Fruit fly (Drosophila melanogaster) whole organism, prepupa: ENCODE measurements around the gene CG16985.

Experiments used
- CG15336 ChIP-seq: fragments of 200-800 bp; sonication (Bioruptor generic); IDR thresholded peaks from 2 replicates; pipeline ENCODE4 v1.3.6; 2022; ENCODE audit warnings: missing biosample characterization, missing genetic modification characterization
- CG3032 ChIP-seq: fragments of 200-800 bp; optimal IDR thresholded peaks from 2 replicates; lab custom pipeline; 2019; ENCODE audit warnings: missing biosample characterization, mild to moderate bottlenecking, missing genetic modification characterization, moderate library complexity
- CG3919 ChIP-seq: fragments of 200-800 bp; sonication (Bioruptor generic); optimal IDR thresholded peaks from 3 replicates; lab custom pipeline; 2016; ENCODE audit warnings: missing biosample characterization, missing genetic modification characterization
- CG6808 ChIP-seq: fragments of 200-800 bp; sonication (Bioruptor generic); optimal IDR thresholded peaks from 3 replicates; lab custom pipeline; 2017; ENCODE audit warnings: missing biosample characterization, missing genetic modification characterization, mild to moderate bottlenecking, moderate library complexity, missing genetic modification reagents
- CG8119 ChIP-seq: fragments of 200-800 bp; sonication (Bioruptor generic); IDR thresholded peaks from 3 replicates; pipeline ENCODE4 v1.3.6; 2022; ENCODE audit warnings: missing biosample characterization, missing genetic modification characterization
- Ets21C ChIP-seq: fragments of 200-800 bp; sonication (Bioruptor generic); optimal IDR thresholded peaks from 3 replicates; lab custom pipeline; 2016; ENCODE audit warnings: missing biosample characterization, missing genetic modification characterization
- Gug ChIP-seq: fragments of 200-800 bp; sonication (Bioruptor generic); IDR thresholded peaks from 2 replicates; pipeline ENCODE4 v1.3.6; 2022; ENCODE audit warnings: missing biosample characterization, missing genetic modification characterization
- Smox ChIP-seq: fragments of 200-800 bp; sonication (Bioruptor generic); optimal IDR thresholded peaks from 3 replicates; lab custom pipeline; 2016; ENCODE audit warnings: missing biosample characterization, missing genetic modification characterization
- acj6 ChIP-seq: fragments of 200-800 bp; sonication (Bioruptor generic); optimal IDR thresholded peaks from 3 replicates; lab custom pipeline; 2016; ENCODE audit warnings: missing biosample characterization, missing genetic modification characterization
- eg ChIP-seq: fragments of 200-800 bp; sonication (Bioruptor generic); IDR thresholded peaks from 3 replicates; pipeline ENCODE4 v1.3.6; 2022; ENCODE audit warnings: missing biosample characterization, missing genetic modification characterization
- fd59A ChIP-seq: fragments of 200-800 bp; sonication (Bioruptor generic); optimal IDR thresholded peaks from 2 replicates; lab custom pipeline; 2017; ENCODE audit warnings: missing biosample characterization, mild to moderate bottlenecking, missing genetic modification characterization, missing genetic modification reagents

DNA sequence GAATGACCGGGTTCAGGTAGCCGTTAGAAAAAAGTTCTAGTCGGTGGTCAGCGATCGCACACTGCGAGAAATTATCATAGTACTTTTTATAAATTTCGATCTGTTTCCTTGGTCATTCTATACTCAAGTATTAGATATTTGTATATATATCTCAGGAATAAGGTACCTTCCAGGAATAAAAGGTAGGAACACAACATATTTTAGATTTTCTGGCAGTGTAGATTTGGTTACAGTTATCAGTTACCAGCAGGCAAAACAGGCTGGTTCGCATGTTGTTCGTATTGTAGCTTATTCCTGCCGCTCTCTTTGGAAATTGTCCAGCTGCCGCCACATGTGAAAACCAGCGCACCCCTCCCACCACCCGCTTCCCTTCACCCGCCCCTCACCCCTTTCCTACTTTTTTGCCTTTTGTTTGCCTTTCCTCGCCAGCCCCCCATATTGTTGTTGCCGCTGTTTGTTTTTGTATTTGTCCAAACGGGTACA is 17.7 kb upstream of the CG16985 start:
- peak; percentile 96 for TF ChIP-seq CG8119 (GFP tag; lab: Robert Waterston, UW)
- peak; percentile 96 for TF ChIP-seq CG15336
- peak; percentile 56 for TF ChIP-seq Smox
- peak; percentile 75 for TF ChIP-seq CG3919 (GFP tag; lab: Kevin White, UChicago)
- peak; percentile 24 for TF ChIP-seq Ets21C (GFP tag; lab: Kevin White, UChicago)
- peak; percentile 77 for TF ChIP-seq acj6
- TF ChIP-seq CG3032 = peak; percentile 55
- TF ChIP-seq eg (GFP tag; lab: Robert Waterston, UW) = peak; percentile 94
- TF ChIP-seq Gug (GFP tag; lab: Robert Waterston, UW) = peak; percentile 71
- peak; percentile 59 for TF ChIP-seq CG6808 (GFP tag; lab: Kevin White, UChicago)
- TF ChIP-seq fd59A (GFP tag; lab: Kevin White, UChicago) = peak; percentile 36
